Fruit fly (Drosophila melanogaster) whole organism, embryonic: ENCODE results near the gene Sik2.
A peak's percentile ranks its signal among the peaks of the same experiment; 100 is the strongest.

ENCODE experiments used
- Adf1 ChIP-seq: fragments of 200-800 bp; sonication (Bioruptor generic); IDR thresholded peaks from 2 replicates; pipeline ENCODE4 v1.3.6; 2022; ENCODE audit warnings: missing biosample characterization, missing genetic modification characterization
- Aef1 ChIP-seq: fragments of 200-800 bp; sonication (Bioruptor generic); IDR thresholded peaks from 3 replicates; pipeline ENCODE4 v1.3.6; 2022; ENCODE audit warnings: missing biosample characterization, missing genetic modification characterization
- Antp ChIP-seq: fragments of 200-800 bp; sonication (Bioruptor generic); optimal IDR thresholded peaks from 3 replicates; lab custom pipeline; 2016; ENCODE audit warnings: missing biosample characterization, missing genetic modification characterization
- BtbVII ChIP-seq: fragments of 200-800 bp; sonication (Bioruptor generic); optimal IDR thresholded peaks from 3 replicates; lab custom pipeline; 2017; ENCODE audit warnings: missing biosample characterization, mild to moderate bottlenecking, missing genetic modification characterization
- CG13287 ChIP-seq: fragments of 200-800 bp; sonication (Bioruptor generic); IDR thresholded peaks from 2 replicates; pipeline ENCODE4 v1.3.6; 2022; ENCODE audit warnings: missing biosample characterization, missing genetic modification characterization; ENCODE audit not compliant: partially characterized antibody
- CG14667 ChIP-seq: fragments of 200-800 bp; sonication (Bioruptor generic); IDR thresholded peaks from 2 replicates; pipeline ENCODE4 v1.3.6; 2022; ENCODE audit warnings: missing biosample characterization, missing genetic modification characterization
- CG1603 ChIP-seq: fragments of 200-800 bp; sonication (Bioruptor generic); optimal IDR thresholded peaks from 2 replicates; lab custom pipeline; 2019; ENCODE audit warnings: missing biosample characterization, mild to moderate bottlenecking, missing genetic modification characterization, moderate library complexity
- CG16863 ChIP-seq: fragments of 200-800 bp; sonication (Bioruptor generic); optimal IDR thresholded peaks from 3 replicates; lab custom pipeline; 2016; ENCODE audit warnings: missing biosample characterization, missing genetic modification characterization
- CG17186 ChIP-seq: fragments of 200-800 bp; sonication (Bioruptor generic); optimal IDR thresholded peaks from 3 replicates; lab custom pipeline; 2017; ENCODE audit warnings: missing biosample characterization, missing genetic modification reagents, missing genetic modification characterization
- CG17359 ChIP-seq: fragments of 200-800 bp; sonication (Bioruptor generic); optimal IDR thresholded peaks from 3 replicates; lab custom pipeline; 2018; ENCODE audit warnings: missing biosample characterization, mild to moderate bottlenecking, missing genetic modification characterization, moderate library complexity
- CG18011 ChIP-seq: fragments of 200-800 bp; sonication (Bioruptor generic); optimal IDR thresholded peaks from 2 replicates; lab custom pipeline; 2017; ENCODE audit warnings: missing biosample characterization, missing genetic modification characterization, mild to moderate bottlenecking, moderate library complexity, missing genotype
- CG2202 ChIP-seq: fragments of 200-800 bp; sonication (Bioruptor generic); optimal IDR thresholded peaks from 2 replicates; lab custom pipeline; 2018; ENCODE audit warnings: missing biosample characterization, mild to moderate bottlenecking, missing genetic modification characterization
- CG4820 ChIP-seq: fragments of 200-800 bp; sonication (Bioruptor generic); optimal IDR thresholded peaks from 3 replicates; lab custom pipeline; 2016; ENCODE audit warnings: missing biosample characterization, missing genetic modification characterization
- CG5245 ChIP-seq: fragments of 200-800 bp; sonication (Bioruptor generic); optimal IDR thresholded peaks from 3 replicates; lab custom pipeline; 2016; ENCODE audit warnings: missing biosample characterization, missing genetic modification characterization
- CG5953 ChIP-seq: fragments of 200-800 bp; sonication (Bioruptor generic); IDR thresholded peaks from 2 replicates; pipeline ENCODE4 v1.3.6; 2022; ENCODE audit warnings: missing biosample characterization, missing genetic modification characterization
- CG7372 ChIP-seq: fragments of 200-800 bp; sonication (Bioruptor generic); IDR thresholded peaks from 2 replicates; pipeline ENCODE4 v1.3.6; 2022; ENCODE audit warnings: missing biosample characterization, missing genetic modification characterization
- CG8281 ChIP-seq: fragments of 200-800 bp; sonication (Bioruptor generic); optimal IDR thresholded peaks from 2 replicates; lab custom pipeline; 2018; ENCODE audit warnings: missing biosample characterization, mild to moderate bottlenecking, missing genetic modification characterization, moderate library complexity
- CG9609 ChIP-seq: fragments of 200-800 bp; sonication (Bioruptor generic); optimal IDR thresholded peaks from 3 replicates; lab custom pipeline; 2016; ENCODE audit warnings: missing biosample characterization, missing genetic modification characterization
- CG9797 ChIP-seq: fragments of 200-800 bp; sonication (Bioruptor generic); optimal IDR thresholded peaks from 3 replicates; lab custom pipeline; 2018; ENCODE audit warnings: missing biosample characterization, mild to moderate bottlenecking, missing genetic modification characterization
- Camta ChIP-seq: fragments of 200-800 bp; sonication (Bioruptor generic); optimal IDR thresholded peaks from 2 replicates; lab custom pipeline; 2016; ENCODE audit warnings: missing biosample characterization, missing genetic modification characterization
- Dfd ChIP-seq, 2 experiments: fragments of >200 bp; optimal IDR thresholded peaks; 2 replicates each; lab custom pipeline; 2017; ENCODE audit warnings: missing biosample characterization in 2 of 2, missing genetic modification characterization in 2 of 2
- E2f1 ChIP-seq: fragments of 200-800 bp; sonication (Bioruptor generic); IDR thresholded peaks from 2 replicates; pipeline ENCODE4 v1.3.6; 2022; ENCODE audit warnings: missing biosample characterization, missing genetic modification characterization
- ERR ChIP-seq: fragments of 200-800 bp; sonication (Bioruptor generic); optimal IDR thresholded peaks from 2 replicates; lab custom pipeline; 2016; ENCODE audit warnings: missing biosample characterization, missing genetic modification characterization
- H2.0 ChIP-seq: fragments of 200-800 bp; sonication (Bioruptor generic); IDR thresholded peaks from 2 replicates; pipeline ENCODE4 v1.3.6; 2022; ENCODE audit warnings: missing biosample characterization, missing genetic modification characterization
- Max ChIP-seq: fragments of 200-800 bp; sonication (Bioruptor generic); optimal IDR thresholded peaks from 2 replicates; lab custom pipeline; 2016; ENCODE audit warnings: missing biosample characterization, mild to moderate bottlenecking, missing genetic modification characterization
- Nf-YC ChIP-seq: fragments of 200-800 bp; optimal IDR thresholded peaks from 3 replicates; lab custom pipeline; 2019; ENCODE audit warnings: missing biosample characterization, mild to moderate bottlenecking, missing genetic modification characterization, moderate library complexity
- Oli ChIP-seq: fragments of 200-800 bp; sonication (Bioruptor generic); optimal IDR thresholded peaks from 2 replicates; lab custom pipeline; 2018; ENCODE audit warnings: missing biosample characterization, mild to moderate bottlenecking, missing genetic modification characterization, moderate library complexity
- Six4 ChIP-seq: fragments of 200-800 bp; sonication (Bioruptor generic); optimal IDR thresholded peaks from 2 replicates; lab custom pipeline; 2016; ENCODE audit warnings: missing biosample characterization, missing genetic modification characterization
- Sox100B ChIP-seq: fragments of 200-800 bp; sonication (Bioruptor generic); optimal IDR thresholded peaks from 3 replicates; lab custom pipeline; 2018; ENCODE audit warnings: missing biosample characterization, mild to moderate bottlenecking, missing genetic modification characterization
- TFAM ChIP-seq: fragments of 200-800 bp; sonication (Bioruptor generic); optimal IDR thresholded peaks from 2 replicates; lab custom pipeline; 2017; ENCODE audit warnings: missing biosample characterization, missing genetic modification characterization, inconsistent platforms
- Xrp1 ChIP-seq: fragments of 200-800 bp; sonication (Bioruptor generic); IDR thresholded peaks from 2 replicates; pipeline ENCODE4 v1.3.6; 2022; ENCODE audit warnings: missing biosample characterization, missing genetic modification characterization
- YL-1 ChIP-seq: fragments of 200-800 bp; sonication (Bioruptor generic); optimal IDR thresholded peaks from 3 replicates; lab custom pipeline; 2017; ENCODE audit warnings: missing biosample characterization, mild to moderate bottlenecking, missing genetic modification characterization
- ap ChIP-seq: fragments of 200-800 bp; sonication (Bioruptor generic); IDR thresholded peaks from 2 replicates; pipeline ENCODE4 v1.3.6; 2022; ENCODE audit warnings: missing biosample characterization, missing genetic modification characterization
- ato ChIP-seq: fragments of 200-800 bp; sonication (Bioruptor generic); IDR thresholded peaks from 2 replicates; pipeline ENCODE4 v1.3.6; 2022; ENCODE audit warnings: missing biosample characterization, missing genetic modification characterization; ENCODE audit not compliant: partially characterized antibody
- bsh ChIP-seq, 2 experiments: fragments of 200-800 bp; sonication (Bioruptor generic); optimal IDR thresholded peaks; 2 replicates each; lab custom pipeline; 2017 to 2018; ENCODE audit warnings: mild to moderate bottlenecking in 2 of 2, missing biosample characterization in 2 of 2, missing genetic modification characterization in 2 of 2, moderate library complexity in 1 of 2
- cad ChIP-seq: fragments of >200 bp; optimal IDR thresholded peaks from 2 replicates; lab custom pipeline; 2017; ENCODE audit warnings: missing biosample characterization, missing genetic modification characterization
- ems ChIP-seq: fragments of 200-800 bp; sonication (Bioruptor generic); optimal IDR thresholded peaks from 3 replicates; lab custom pipeline; 2016; ENCODE audit warnings: missing biosample characterization, missing genetic modification characterization
- ewg ChIP-seq: fragments of 200-800 bp; sonication (Bioruptor generic); optimal IDR thresholded peaks from 3 replicates; lab custom pipeline; 2017; ENCODE audit warnings: mild to moderate bottlenecking, missing biosample characterization, missing genetic modification reagents, missing genetic modification characterization
- gt ChIP-seq: fragments of 200-800 bp; sonication (Bioruptor generic); IDR thresholded peaks from 2 replicates; pipeline ENCODE4 v1.3.6; 2022; ENCODE audit warnings: missing biosample characterization, missing genetic modification characterization
- mirr ChIP-seq: fragments of 200-800 bp; sonication (Bioruptor generic); optimal IDR thresholded peaks from 3 replicates; lab custom pipeline; 2018; ENCODE audit warnings: missing biosample characterization, mild to moderate bottlenecking, missing genetic modification characterization
- mld ChIP-seq: fragments of 200-800 bp; sonication (Bioruptor generic); IDR thresholded peaks from 3 replicates; pipeline ENCODE4 v1.3.6; 2022; ENCODE audit warnings: missing biosample characterization, missing genetic modification characterization; ENCODE audit not compliant: partially characterized antibody
- nau ChIP-seq: fragments of 200-800 bp; sonication (Bioruptor generic); optimal IDR thresholded peaks from 3 replicates; lab custom pipeline; 2017; ENCODE audit warnings: missing biosample characterization, mild to moderate bottlenecking, missing genetic modification characterization, missing genetic modification reagents
- pan ChIP-seq, 4 experiments: fragments of >200 bp in 3 of 4; fragments of 200-800 bp in 1 of 4; sonication (Bioruptor generic) in 1 of 4; optimal IDR thresholded peaks in 3 of 4; IDR thresholded peaks in 1 of 4; 2 replicates each; pipeline versions ENCODE4 v1.3.6 to Lab custom; 2017 to 2022; ENCODE audit warnings: missing biosample characterization in 2 of 4, missing genetic modification characterization in 2 of 4, mixed read lengths in 1 of 4
- prd ChIP-seq, 3 experiments: fragments of >200 bp in 2 of 3; fragments of 200-800 bp in 1 of 3; sonication (Bioruptor generic) in 1 of 3; optimal IDR thresholded peaks in 2 of 3; IDR thresholded peaks in 1 of 3; 2 replicates in 2 of 3; 3 replicates in 1 of 3; pipeline versions ENCODE4 v1.3.6 to Lab custom; 2017 to 2022; ENCODE audit warnings: missing biosample characterization in 1 of 3, missing genetic modification characterization in 1 of 3
- slp2 ChIP-seq: fragments of 200-800 bp; sonication (Bioruptor generic); optimal IDR thresholded peaks from 2 replicates; lab custom pipeline; 2016; ENCODE audit warnings: missing biosample characterization, missing genetic modification characterization
- stwl ChIP-seq: fragments of 200-800 bp; sonication (Bioruptor generic); optimal IDR thresholded peaks from 3 replicates; lab custom pipeline; 2018; ENCODE audit warnings: missing biosample characterization, mild to moderate bottlenecking, missing genetic modification characterization, moderate library complexity
- sug ChIP-seq: fragments of 200-800 bp; optimal IDR thresholded peaks from 2 replicates; lab custom pipeline; 2019; ENCODE audit warnings: missing biosample characterization, mild to moderate bottlenecking, missing genetic modification characterization, moderate library complexity
- tgo ChIP-seq: fragments of 200-800 bp; sonication (Bioruptor generic); IDR thresholded peaks from 3 replicates; pipeline ENCODE4 v1.3.6; 2022; ENCODE audit warnings: missing biosample characterization, missing genetic modification characterization
- vfl ChIP-seq: fragments of 200-800 bp; sonication (Bioruptor generic); optimal IDR thresholded peaks from 2 replicates; lab custom pipeline; 2016; ENCODE audit warnings: missing biosample characterization, missing genetic modification characterization

Gene Sik2

dm6 chrX:2010010-2010873, 51.5 kb downstream of the Sik2 start, which contains the start of gene east (continued):
- TF ChIP-seq Max (GFP tag; lab: Kevin White, UChicago): no peak
- TF ChIP-seq pan (optimal IDR thresholded peaks at IDR 0.05; lab: Kevin White, UChicago): no peak
- peak in 1 of 2 experiments; percentile 12 for TF ChIP-seq pan (GFP tag; optimal IDR thresholded peaks at IDR 0.05 in 1 of 2, IDR thresholded peaks at IDR 0.05 in 1 of 2)
- no peak for TF ChIP-seq Antp
- no peak for TF ChIP-seq CG13287
- no peak for TF ChIP-seq H2.0 (GFP tag; lab: Robert Waterston, UW)
- TF ChIP-seq vfl: no peak
- TF ChIP-seq gt (GFP tag; lab: Robert Waterston, UW): no peak
- TF ChIP-seq nau: no peak
- no peak for TF ChIP-seq ap
- TF ChIP-seq Six4 (GFP tag; lab: Kevin White, UChicago): no peak
- TF ChIP-seq ato: no peak
- TF ChIP-seq prd (optimal IDR thresholded peaks at IDR 0.05; lab: Kevin White, UChicago): no peak
- no peak for TF ChIP-seq prd (GFP tag; IDR thresholded peaks at IDR 0.05; lab: Robert Waterston, UW)
- TF ChIP-seq CG7372 (GFP tag; lab: Robert Waterston, UW): no peak
- TF ChIP-seq Xrp1 (GFP tag; lab: Robert Waterston, UW): no peak
- TF ChIP-seq Aef1 (GFP tag; lab: Robert Waterston, UW): no peak
- no peak for TF ChIP-seq E2f1
- no peak for TF ChIP-seq Camta (GFP tag; lab: Kevin White, UChicago)
- no peak for TF ChIP-seq tgo
- TF ChIP-seq stwl: no peak
- TF ChIP-seq CG16863 (GFP tag; lab: Kevin White, UChicago): no peak
- TF ChIP-seq Nf-YC (tag; lab: Kevin White, UChicago): peak; percentile 48
- TF ChIP-seq CG14667 (GFP tag; lab: Robert Waterston, UW): no peak
- no peak for TF ChIP-seq CG2202
- TF ChIP-seq sug (tag; lab: Kevin White, UChicago): peak; percentile 20
- no peak for TF ChIP-seq CG4820 (GFP tag; lab: Kevin White, UChicago)
- TF ChIP-seq bsh (GFP tag; optimal IDR thresholded peaks at IDR 0.05; lab: Kevin White, UChicago): no peak
- no peak for TF ChIP-seq CG9609 (GFP tag; lab: Kevin White, UChicago)
- no peak for TF ChIP-seq BtbVII (GFP tag; lab: Kevin White, UChicago)
- TF ChIP-seq Dfd (GFP tag; optimal IDR thresholded peaks at IDR 0.05; lab: Kevin White, UChicago): no peak
- TF ChIP-seq ewg: no peak
- TF ChIP-seq CG8281 (tag; lab: Kevin White, UChicago): no peak
- no peak for TF ChIP-seq TFAM (GFP tag; lab: Kevin White, UChicago)
- TF ChIP-seq ERR (GFP tag; lab: Kevin White, UChicago): no peak
- TF ChIP-seq Oli: no peak
- TF ChIP-seq CG9797: no peak
- no peak for TF ChIP-seq mld
- TF ChIP-seq CG17186 (GFP tag; lab: Kevin White, UChicago): no peak
- no peak for TF ChIP-seq CG5245 (GFP tag; lab: Kevin White, UChicago)
- no peak for TF ChIP-seq CG1603 (tag; lab: Kevin White, UChicago)
- TF ChIP-seq Adf1 (GFP tag; lab: Robert Waterston, UW): peak; percentile 12; the same call in 1 of the 2 replicates
- TF ChIP-seq ems: no peak
- TF ChIP-seq mirr (GFP tag; lab: Kevin White, UChicago): no peak
- TF ChIP-seq Sox100B (GFP tag; lab: Kevin White, UChicago): no peak
- TF ChIP-seq CG5953 (GFP tag; lab: Robert Waterston, UW): no peak
- TF ChIP-seq slp2: no peak
- TF ChIP-seq CG18011: no peak
- peak; percentile 70 for TF ChIP-seq YL-1 (GFP tag; lab: Kevin White, UChicago)
- TF ChIP-seq CG17359 (tag; lab: Kevin White, UChicago): no peak
- TF ChIP-seq cad (GFP tag; lab: Kevin White, UChicago): no peak
